Fruit fly (Drosophila melanogaster) whole organism, wandering third instar larva: ENCODE data around the gene Sfxn2.

Source experiments
- Abd-B ChIP-seq: fragments of >200 bp; optimal IDR thresholded peaks from 2 replicates; lab custom pipeline; 2017; ENCODE audit warnings: missing biosample characterization, missing genetic modification characterization
- CG32264 ChIP-seq: fragments of 200-800 bp; sonication (Bioruptor generic); optimal IDR thresholded peaks from 2 replicates; lab custom pipeline; 2016; ENCODE audit warnings: missing biosample characterization, missing genetic modification characterization
- CG9705 ChIP-seq: fragments of 200-800 bp; sonication (Bioruptor generic); optimal IDR thresholded peaks from 2 replicates; lab custom pipeline; 2018; ENCODE audit warnings: missing biosample characterization, mild to moderate bottlenecking, missing genetic modification characterization
- CrebA ChIP-seq: fragments of 200-800 bp; sonication (Bioruptor generic); optimal IDR thresholded peaks from 2 replicates; lab custom pipeline; 2016; ENCODE audit warnings: missing biosample characterization, mild to moderate bottlenecking, missing genetic modification characterization, borderline replicate concordance
- Dfd ChIP-seq: fragments of >200 bp; optimal IDR thresholded peaks from 2 replicates; lab custom pipeline; 2017; ENCODE audit warnings: missing biosample characterization, missing genetic modification characterization
- Dif ChIP-seq: fragments of 200-275, 200-300 bp; sonication (Bioruptor generic); optimal IDR thresholded peaks from 2 replicates; lab custom pipeline; 2018; ENCODE audit warnings: missing biosample characterization, missing genetic modification characterization; ENCODE audit not compliant: partially characterized antibody
- GATAd ChIP-seq: sonication (Bioruptor generic); optimal IDR thresholded peaks from 2 replicates; lab custom pipeline; 2016; ENCODE audit warnings: missing biosample characterization, missing genetic modification characterization
- HLH106 ChIP-seq: fragments of 200-800 bp; optimal IDR thresholded peaks from 3 replicates; lab custom pipeline; 2019; ENCODE audit warnings: missing biosample characterization, mild to moderate bottlenecking, missing genetic modification characterization, moderate library complexity
- Hnf4 ChIP-seq: fragments of 200-800 bp; sonication (Bioruptor generic); optimal IDR thresholded peaks from 2 replicates; lab custom pipeline; 2016; ENCODE audit warnings: missing biosample characterization, mild to moderate bottlenecking, missing genetic modification characterization
- Hr78 ChIP-seq: fragments of >200 bp; optimal IDR thresholded peaks from 2 replicates; lab custom pipeline; 2017; ENCODE audit warnings: missing biosample characterization, missing genetic modification characterization
- Hr83 ChIP-seq: fragments of 200-300 bp; sonication (Bioruptor generic); optimal IDR thresholded peaks from 2 replicates; lab custom pipeline; 2016; ENCODE audit warnings: missing biosample characterization, mild to moderate bottlenecking, missing genetic modification characterization, moderate library complexity; ENCODE audit not compliant: poor library complexity, severe bottlenecking
- Jra ChIP-seq: sonication (Bioruptor generic); optimal IDR thresholded peaks from 2 replicates; lab custom pipeline; 2016; ENCODE audit warnings: missing biosample characterization, missing genetic modification characterization
- Mio ChIP-seq: sonication (Bioruptor generic); optimal IDR thresholded peaks from 2 replicates; lab custom pipeline; 2016; ENCODE audit warnings: missing biosample characterization, missing genetic modification characterization
- Myc ChIP-seq: fragments of >200 bp; optimal IDR thresholded peaks from 2 replicates; lab custom pipeline; 2017
- OdsH ChIP-seq: fragments of 200-800 bp; sonication (Bioruptor generic); optimal IDR thresholded peaks from 2 replicates; lab custom pipeline; 2016; ENCODE audit warnings: missing biosample characterization, mild to moderate bottlenecking, missing genetic modification characterization
- Rel ChIP-seq, 2 experiments: fragments of 200-800 bp; sonication (Bioruptor generic) in 1 of 2; optimal IDR thresholded peaks; 2 replicates in 1 of 2; 3 replicates in 1 of 2; lab custom pipeline; 2016 to 2019; ENCODE audit warnings: mild to moderate bottlenecking in 2 of 2, missing biosample characterization in 2 of 2, missing genetic modification characterization in 2 of 2, moderate library complexity in 1 of 2
- Sp1 ChIP-seq: fragments of 200-800 bp; sonication (Bioruptor generic); optimal IDR thresholded peaks from 3 replicates; lab custom pipeline; 2019; ENCODE audit warnings: missing biosample characterization, mild to moderate bottlenecking, missing genetic modification characterization, moderate library complexity
- Vsx2 ChIP-seq: fragments of 200-300, 225-300 bp; sonication (Bioruptor generic); optimal IDR thresholded peaks from 2 replicates; lab custom pipeline; 2018; ENCODE audit warnings: missing biosample characterization, missing genetic modification characterization; ENCODE audit not compliant: partially characterized antibody
- br ChIP-seq: fragments of 200-800 bp; sonication (Bioruptor generic); optimal IDR thresholded peaks from 2 replicates; lab custom pipeline; 2016; ENCODE audit warnings: missing biosample characterization, missing genetic modification characterization
- brk ChIP-seq: fragments of 200-800 bp; sonication (Bioruptor generic); optimal IDR thresholded peaks from 2 replicates; lab custom pipeline; 2016; ENCODE audit warnings: missing biosample characterization, mild to moderate bottlenecking, missing genetic modification characterization
- dl ChIP-seq, 2 experiments: fragments of 175-275, 200-275 bp in 1 of 2; fragments of 200-275 bp in 1 of 2; sonication (Bioruptor generic); optimal IDR thresholded peaks; lab custom pipeline; 2018; ENCODE audit warnings: mild to moderate bottlenecking in 2 of 2, missing biosample characterization in 2 of 2, missing genetic modification characterization in 2 of 2, moderate library complexity in 2 of 2; ENCODE audit not compliant: partially characterized antibody in 2 of 2, insufficient read depth in 1 of 2
- dmrt93B ChIP-seq: fragments of 200-800 bp; sonication (Bioruptor generic); optimal IDR thresholded peaks from 2 replicates; lab custom pipeline; 2018; ENCODE audit warnings: missing biosample characterization, mild to moderate bottlenecking, missing genetic modification characterization
- dsf ChIP-seq: sonication (Bioruptor generic); optimal IDR thresholded peaks from 2 replicates; lab custom pipeline; 2016; ENCODE audit warnings: missing biosample characterization, missing genetic modification characterization, borderline replicate concordance
- ey ChIP-seq: fragments of 200-800 bp; sonication (Bioruptor generic); optimal IDR thresholded peaks from 2 replicates; lab custom pipeline; 2016; ENCODE audit warnings: missing biosample characterization, missing genetic modification characterization
- foxo ChIP-seq, 2 experiments: fragments of 200-800 bp; sonication (Bioruptor generic); optimal IDR thresholded peaks; 2 replicates in 1 of 2; 3 replicates in 1 of 2; lab custom pipeline; 2016 to 2017; ENCODE audit warnings: missing biosample characterization in 2 of 2, missing genetic modification characterization in 2 of 2
- fru ChIP-seq: fragments of 200-800 bp; sonication (Bioruptor generic); optimal IDR thresholded peaks from 3 replicates; lab custom pipeline; 2016; ENCODE audit warnings: missing biosample characterization, mild to moderate bottlenecking, missing genetic modification characterization
- h ChIP-seq: fragments of 200-800 bp; sonication (Bioruptor generic); optimal IDR thresholded peaks from 3 replicates; lab custom pipeline; 2016; ENCODE audit warnings: missing biosample characterization, mild to moderate bottlenecking, missing genetic modification characterization
- jim ChIP-seq: fragments of 175-275, 200-325 bp; sonication (Bioruptor generic); optimal IDR thresholded peaks from 2 replicates; lab custom pipeline; 2016; ENCODE audit warnings: missing biosample characterization, mild to moderate bottlenecking, missing genetic modification characterization
- lola ChIP-seq: fragments of >200 bp; optimal IDR thresholded peaks from 2 replicates; lab custom pipeline; 2017; ENCODE audit warnings: missing biosample characterization, missing genetic modification characterization
- pan ChIP-seq: fragments of >200 bp; optimal IDR thresholded peaks from 2 replicates; lab custom pipeline; 2017
- psq ChIP-seq: fragments of 200-800 bp; sonication (Bioruptor generic); optimal IDR thresholded peaks from 3 replicates; lab custom pipeline; 2017; ENCODE audit warnings: missing biosample characterization, mild to moderate bottlenecking, missing genetic modification characterization, moderate library complexity
- rgr ChIP-seq: fragments of 200-800 bp; sonication (Bioruptor generic); optimal IDR thresholded peaks from 3 replicates; lab custom pipeline; 2016; ENCODE audit warnings: missing biosample characterization, mild to moderate bottlenecking, missing genetic modification characterization
- sage ChIP-seq: fragments of 200-800 bp; sonication (Bioruptor generic); optimal IDR thresholded peaks from 2 replicates; lab custom pipeline; 2016; ENCODE audit warnings: missing biosample characterization, mild to moderate bottlenecking, missing genetic modification characterization
- sv ChIP-seq: fragments of 200-800 bp; sonication (Bioruptor generic); optimal IDR thresholded peaks from 3 replicates; lab custom pipeline; 2016; ENCODE audit warnings: missing biosample characterization, missing genetic modification characterization
- tai ChIP-seq: sonication (Bioruptor generic); optimal IDR thresholded peaks from 2 replicates; lab custom pipeline; 2016; ENCODE audit warnings: missing biosample characterization, missing genetic modification characterization
- woc ChIP-seq: sonication (Bioruptor generic); optimal IDR thresholded peaks from 2 replicates; lab custom pipeline; 2016; ENCODE audit warnings: missing biosample characterization, mild to moderate bottlenecking, missing genetic modification characterization

Gene Sfxn2

dm6 chr3L:19046389-19047042, 16.4 kb upstream of the Sfxn2 start:
- TF ChIP-seq brk (GFP tag; lab: Kevin White, UChicago) (peak; percentile 58), dsf (GFP tag; lab: Kevin White, UChicago) (no peak), ey (GFP tag; lab: Kevin White, UChicago) (peak; percentile 73), pan (lab: Kevin White, UChicago) (no peak), jim (no peak), dmrt93B (peak; percentile 74), Dfd (no peak), foxo (GFP tag; optimal IDR thresholded peaks at IDR 0.05; lab: Kevin White, UChicago) (peak in 1 of 2 experiments; percentile 89), Vsx2 (GFP tag; lab: Kevin White, UChicago) (peak; percentile 17), h (GFP tag; lab: Kevin White, UChicago) (peak; percentile 87), Hr78 (GFP tag; lab: Kevin White, UChicago) (no peak), Hnf4 (GFP tag; lab: Kevin White, UChicago) (peak; percentile 32), Dif (GFP tag; lab: Kevin White, UChicago) (no peak), GATAd (GFP tag; lab: Kevin White, UChicago) (no peak), CG32264 (GFP tag; lab: Kevin White, UChicago) (peak; percentile 31), Jra (GFP tag; lab: Kevin White, UChicago) (peak; percentile 40), HLH106 (tag; lab: Kevin White, UChicago) (peak; percentile 89), psq (GFP tag; lab: Kevin White, UChicago) (peak; percentile 87), Myc (no peak), sage (GFP tag; lab: Kevin White, UChicago) (peak; percentile 59), Abd-B (GFP tag; lab: Kevin White, UChicago) (no peak), CG9705 (GFP tag; lab: Kevin White, UChicago) (peak; percentile 59), woc (GFP tag; lab: Kevin White, UChicago) (peak; percentile 74), fru (GFP tag; lab: Kevin White, UChicago) (peak; percentile 85), Mio (GFP tag; lab: Kevin White, UChicago) (no peak), rgr (GFP tag; lab: Kevin White, UChicago) (peak; percentile 77), OdsH (peak; percentile 84), tai (peak; percentile 63), Rel (GFP tag; optimal IDR thresholded peaks at IDR 0.05; lab: Kevin White, UChicago) (no peak), Rel (tag; optimal IDR thresholded peaks at IDR 0.05; lab: Kevin White, UChicago) (peak; percentile 36), lola (no peak), br (GFP tag; lab: Kevin White, UChicago) (peak; percentile 68), Sp1 (peak; percentile 94)

- no peak for TF ChIP-seq Hr83 (GFP tag; lab: Kevin White, UChicago)
- no peak for TF ChIP-seq OdsH
- no peak for TF ChIP-seq sv (GFP tag; lab: Kevin White, UChicago)
- no peak for TF ChIP-seq Abd-B (GFP tag; lab: Kevin White, UChicago)
- no peak for TF ChIP-seq jim
- no peak for TF ChIP-seq GATAd (GFP tag; lab: Kevin White, UChicago)
- no peak for TF ChIP-seq CrebA (GFP tag; lab: Kevin White, UChicago)
- no peak for TF ChIP-seq lola
- TF ChIP-seq fru (GFP tag; lab: Kevin White, UChicago): no peak
- no peak for TF ChIP-seq woc (GFP tag; lab: Kevin White, UChicago)
- no peak for TF ChIP-seq sage (GFP tag; lab: Kevin White, UChicago)
- TF ChIP-seq CG32264 (GFP tag; lab: Kevin White, UChicago): no peak
- TF ChIP-seq Sp1: no peak
- TF ChIP-seq dl (GFP tag; optimal IDR thresholded peaks at IDR 0.05; lab: Kevin White, UChicago; ENCODE audit: insufficient read depth in 1 of 2, partially characterized antibody in 2 of 2): no peak
- TF ChIP-seq br (GFP tag; lab: Kevin White, UChicago): no peak
- TF ChIP-seq Myc: no peak
- TF ChIP-seq Dif (GFP tag; lab: Kevin White, UChicago): no peak
Observed at dm6 chr3L:19048257-19048656, 14.7 kb upstream of the Sfxn2 start.
